Fruit fly (Drosophila melanogaster) whole organism, wandering third instar larva: ENCODE data around the gene Ste12DOR.

ENCODE experiments used
- CG32264 ChIP-seq: fragments of 200-800 bp; sonication (Bioruptor generic); optimal IDR thresholded peaks from 2 replicates; lab custom pipeline; 2016; ENCODE audit warnings: missing biosample characterization, missing genetic modification characterization
- Dfd ChIP-seq: fragments of >200 bp; optimal IDR thresholded peaks from 2 replicates; lab custom pipeline; 2017; ENCODE audit warnings: missing biosample characterization, missing genetic modification characterization
- Dif ChIP-seq: fragments of 200-275, 200-300 bp; sonication (Bioruptor generic); optimal IDR thresholded peaks from 2 replicates; lab custom pipeline; 2018; ENCODE audit warnings: missing biosample characterization, missing genetic modification characterization; ENCODE audit not compliant: partially characterized antibody
- Hnf4 ChIP-seq: fragments of 200-800 bp; sonication (Bioruptor generic); optimal IDR thresholded peaks from 2 replicates; lab custom pipeline; 2016; ENCODE audit warnings: missing biosample characterization, mild to moderate bottlenecking, missing genetic modification characterization
- br ChIP-seq: fragments of 200-800 bp; sonication (Bioruptor generic); optimal IDR thresholded peaks from 2 replicates; lab custom pipeline; 2016; ENCODE audit warnings: missing biosample characterization, missing genetic modification characterization
- h ChIP-seq: fragments of 200-800 bp; sonication (Bioruptor generic); optimal IDR thresholded peaks from 3 replicates; lab custom pipeline; 2016; ENCODE audit warnings: missing biosample characterization, mild to moderate bottlenecking, missing genetic modification characterization
- rgr ChIP-seq: fragments of 200-800 bp; sonication (Bioruptor generic); optimal IDR thresholded peaks from 3 replicates; lab custom pipeline; 2016; ENCODE audit warnings: missing biosample characterization, mild to moderate bottlenecking, missing genetic modification characterization
- tai ChIP-seq: sonication (Bioruptor generic); optimal IDR thresholded peaks from 2 replicates; lab custom pipeline; 2016; ENCODE audit warnings: missing biosample characterization, missing genetic modification characterization
- usp ChIP-seq: fragments of >200 bp; optimal IDR thresholded peaks from 2 replicates; lab custom pipeline; 2017; ENCODE audit warnings: missing biosample characterization, missing genetic modification characterization

DNA sequence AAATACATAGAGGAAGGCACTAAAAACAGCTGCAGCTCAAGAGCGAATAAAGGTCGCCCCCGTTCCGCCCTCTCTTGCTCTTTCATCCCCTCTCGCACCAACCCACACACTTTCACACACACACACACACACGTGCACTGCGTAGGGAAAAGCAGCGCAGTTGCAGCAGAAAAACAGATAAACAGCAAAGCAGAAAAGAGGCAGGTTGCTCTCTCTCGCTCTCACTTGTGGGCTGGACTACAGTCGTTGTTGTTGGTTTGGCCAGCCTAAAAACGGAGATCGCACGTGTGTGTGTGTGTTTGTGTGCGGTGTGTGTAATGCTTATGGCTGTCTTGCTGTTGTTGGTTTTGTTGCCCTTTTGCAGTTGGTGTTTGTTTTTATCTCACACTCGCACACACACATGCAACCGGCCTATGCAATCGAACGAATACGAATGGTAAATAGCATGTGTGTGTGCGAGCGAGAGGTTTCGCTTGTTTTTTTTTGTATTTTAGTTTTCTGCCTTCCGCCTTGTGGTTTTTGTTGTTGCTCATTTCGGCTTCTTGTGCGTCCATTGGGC lies 5.1 kb upstream of the Ste12DOR start:
- TF ChIP-seq Hnf4 (GFP tag; lab: Kevin White, UChicago) = no peak
- TF ChIP-seq br (GFP tag; lab: Kevin White, UChicago) = no peak
- TF ChIP-seq tai (GFP tag; lab: Kevin White, UChicago) = no peak
- TF ChIP-seq CG32264 = no peak
- no peak for TF ChIP-seq usp (GFP tag; lab: Kevin White, UChicago)
- peak; percentile 36 for TF ChIP-seq rgr (GFP tag; lab: Kevin White, UChicago)
- TF ChIP-seq Dif = no peak
- TF ChIP-seq Dfd (GFP tag; lab: Kevin White, UChicago) = peak; percentile 47
- peak; percentile 53 for TF ChIP-seq h (GFP tag; lab: Kevin White, UChicago)
